Worm (Caenorhabditis elegans) whole organism, mixed stage, embryonic: Measurements from ENCODE around the gene F18E2.15.

ENCODE experiments used
- blmp-1 ChIP-seq: fragments of 150-350 bp; optimal IDR thresholded peaks from 2 replicates; lab custom pipeline; 2014; ENCODE audit warnings: missing biosample characterization, missing genetic modification characterization
- lsy-2 ChIP-seq: fragments of 150-350 bp; optimal IDR thresholded peaks from 2 replicates; lab custom pipeline; 2014; ENCODE audit warnings: missing biosample characterization, missing genetic modification characterization
- nhr-28 ChIP-seq: fragments of 150-350 bp; optimal IDR thresholded peaks from 2 replicates; lab custom pipeline; 2014; ENCODE audit warnings: missing biosample characterization, missing genetic modification characterization
- pha-4 ChIP-seq: fragments of 150-350 bp; optimal IDR thresholded peaks from 2 replicates; lab custom pipeline; 2018; ENCODE audit warnings: missing biosample characterization, missing genetic modification reagents, missing genetic modification characterization
- unc-62 ChIP-seq: fragments of 150-350 bp; optimal IDR thresholded peaks from 2 replicates; lab custom pipeline; 2014; ENCODE audit warnings: missing biosample characterization, missing genetic modification reagents, missing genetic modification characterization
- ztf-11 ChIP-seq: fragments of 150-350 bp; optimal IDR thresholded peaks from 2 replicates; lab custom pipeline; 2014; ENCODE audit warnings: missing biosample characterization, missing genetic modification characterization

- TF ChIP-seq nhr-28 (tag; lab: Kevin White, UChicago): no peak
- no peak for TF ChIP-seq blmp-1 (tag; lab: Kevin White, UChicago)
- no peak for TF ChIP-seq unc-62 (GFP tag; lab: Kevin White, UChicago)
- no peak for TF ChIP-seq pha-4 (tag; lab: Kevin White, UChicago)
- no peak for TF ChIP-seq lsy-2 (tag; lab: Kevin White, UChicago)
- no peak for TF ChIP-seq ztf-11 (tag; lab: Kevin White, UChicago)
These were observed 9.2 kb downstream of the F18E2.15 start, which contains the start of gene C15C8.6 for ce11 chrV:12751495-12752050.
